Worm (Caenorhabditis elegans) whole organism, L3 larva: ENCODE data around the gene R05D8.9.

Source experiments
- R02D3.7 ChIP-seq: fragments of 150-350 bp; optimal IDR thresholded peaks from 2 replicates; lab custom pipeline; 2014; ENCODE audit warnings: missing biosample characterization, missing genetic modification characterization
- aly-2 ChIP-seq: fragments of 150-350 bp; optimal IDR thresholded peaks from 2 replicates; lab custom pipeline; 2014; ENCODE audit warnings: missing biosample characterization, missing genetic modification characterization
- ama-1 ChIP-seq: fragments of 150-350 bp; optimal IDR thresholded peaks from 2 replicates; lab custom pipeline; 2018
- ceh-16 ChIP-seq: sonication (generic microtip); optimal IDR thresholded peaks from 2 replicates; lab custom pipeline; 2017; ENCODE audit warnings: missing biosample characterization, missing genetic modification characterization
- ceh-28 ChIP-seq: fragments of 150-350 bp; optimal IDR thresholded peaks from 2 replicates; lab custom pipeline; 2014; ENCODE audit warnings: missing biosample characterization, missing genetic modification reagents, missing genetic modification characterization
- ceh-82 ChIP-seq: fragments of 150-350 bp; optimal IDR thresholded peaks from 2 replicates; lab custom pipeline; 2014; ENCODE audit warnings: missing biosample characterization, missing genetic modification characterization
- ceh-9 ChIP-seq: sonication (generic microtip); optimal IDR thresholded peaks from 2 replicates; lab custom pipeline; 2018; ENCODE audit warnings: missing biosample characterization, missing genetic modification characterization
- egl-27 ChIP-seq: sonication (generic microtip); optimal IDR thresholded peaks from 4 replicates; lab custom pipeline; 2017; ENCODE audit warnings: missing biosample characterization, missing genetic modification reagents, missing genetic modification characterization
- egl-5 ChIP-seq: fragments of 150-350 bp; optimal IDR thresholded peaks from 2 replicates; lab custom pipeline; 2017; ENCODE audit warnings: missing biosample characterization, missing genetic modification reagents, missing genetic modification characterization, inconsistent platforms
- elt-1 ChIP-seq: fragments of 150-350 bp; optimal IDR thresholded peaks from 2 replicates; lab custom pipeline; 2014; ENCODE audit warnings: missing biosample characterization, missing genetic modification characterization
- elt-2 ChIP-seq: sonication (generic microtip); optimal IDR thresholded peaks from 2 replicates; lab custom pipeline; 2016; ENCODE audit warnings: missing genetic modification reagents, mild to moderate bottlenecking, missing genetic modification characterization, missing compliant biosample characterization
- elt-3 ChIP-seq, 3 experiments: fragments of 150-350 bp in 1 of 3; sonication (generic microtip) in 2 of 3; optimal IDR thresholded peaks; 2 replicates in 2 of 3; 4 replicates in 1 of 3; lab custom pipeline; 2014 to 2017; ENCODE audit warnings: missing biosample characterization in 3 of 3, missing genetic modification characterization in 3 of 3
- fkh-10 ChIP-seq: sonication (generic microtip); optimal IDR thresholded peaks from 2 replicates; lab custom pipeline; 2017; ENCODE audit warnings: missing biosample characterization, missing genetic modification reagents, missing genetic modification characterization
- fos-1 ChIP-seq: fragments of 150-350 bp; optimal IDR thresholded peaks from 2 replicates; lab custom pipeline; 2014; ENCODE audit warnings: missing biosample characterization, missing genetic modification characterization
- jun-1 ChIP-seq: fragments of 150-350 bp; optimal IDR thresholded peaks from 2 replicates; lab custom pipeline; 2014; ENCODE audit warnings: missing biosample characterization, missing genetic modification reagents, missing genetic modification characterization
- lin-15B ChIP-seq: fragments of 150-350 bp; optimal IDR thresholded peaks from 2 replicates; lab custom pipeline; 2014; ENCODE audit warnings: missing biosample characterization, missing genetic modification characterization
- lin-39 ChIP-seq: fragments of 150-350 bp; optimal IDR thresholded peaks from 2 replicates; lab custom pipeline; 2018; ENCODE audit warnings: missing biosample characterization, missing genetic modification reagents, missing genetic modification characterization
- lsy-12 ChIP-seq: sonication (generic microtip); optimal IDR thresholded peaks from 2 replicates; lab custom pipeline; 2016; ENCODE audit warnings: mild to moderate bottlenecking, missing genetic modification characterization, missing compliant biosample characterization
- mdl-1 ChIP-seq: fragments of 150-350 bp; optimal IDR thresholded peaks from 2 replicates; lab custom pipeline; 2014; ENCODE audit warnings: missing biosample characterization, missing genetic modification characterization
- mml-1 ChIP-seq: fragments of 150-350 bp; sonication (generic microtip); optimal IDR thresholded peaks from 3 replicates; lab custom pipeline; 2014; ENCODE audit warnings: missing biosample characterization, missing genetic modification characterization
- nfya-1 ChIP-seq: sonication (generic microtip); optimal IDR thresholded peaks from 2 replicates; lab custom pipeline; 2017; ENCODE audit warnings: missing genetic modification characterization, mild to moderate bottlenecking, missing compliant biosample characterization, antibody characterized with exemption, moderate library complexity; ENCODE audit not compliant: insufficient read depth
- nhr-12 ChIP-seq: fragments of 150-350 bp; optimal IDR thresholded peaks from 2 replicates; lab custom pipeline; 2014; ENCODE audit warnings: missing biosample characterization, missing genetic modification characterization
- nhr-25 ChIP-seq: sonication (generic microtip); optimal IDR thresholded peaks from 2 replicates; lab custom pipeline; 2017; ENCODE audit warnings: missing biosample characterization, missing genetic modification characterization
- nhr-28 ChIP-seq: fragments of 150-350 bp; optimal IDR thresholded peaks from 2 replicates; lab custom pipeline; 2014; ENCODE audit warnings: missing biosample characterization, missing genetic modification characterization
- nhr-67 ChIP-seq: fragments of 150-350 bp; optimal IDR thresholded peaks from 2 replicates; lab custom pipeline; 2014; ENCODE audit warnings: missing biosample characterization, missing genetic modification characterization
- nhr-76 ChIP-seq: fragments of 150-350 bp; sonication (generic microtip); optimal IDR thresholded peaks from 5 replicates; lab custom pipeline; 2014; ENCODE audit warnings: missing biosample characterization, missing genetic modification characterization
- pha-4 ChIP-seq: fragments of 150-350 bp; optimal IDR thresholded peaks from 2 replicates; lab custom pipeline; 2014; ENCODE audit warnings: missing biosample characterization, missing genetic modification reagents, missing genetic modification characterization
- skn-1 ChIP-seq: fragments of 150-350 bp; optimal IDR thresholded peaks from 2 replicates; lab custom pipeline; 2014; ENCODE audit warnings: missing biosample characterization, missing genetic modification characterization
- snpc-4 ChIP-seq: fragments of 150-350 bp; optimal IDR thresholded peaks from 2 replicates; lab custom pipeline; 2014; ENCODE audit warnings: missing biosample characterization, missing genetic modification characterization
- tbx-2 ChIP-seq: sonication (generic microtip); optimal IDR thresholded peaks from 2 replicates; lab custom pipeline; 2016; ENCODE audit warnings: mild to moderate bottlenecking, missing genetic modification characterization, missing compliant biosample characterization
- ztf-11 ChIP-seq: fragments of 150-350 bp; optimal IDR thresholded peaks from 2 replicates; lab custom pipeline; 2014; ENCODE audit warnings: missing biosample characterization, missing genetic modification characterization
- ztf-4 ChIP-seq: fragments of 150-350 bp; optimal IDR thresholded peaks from 2 replicates; lab custom pipeline; 2014; ENCODE audit warnings: missing biosample characterization, missing genetic modification characterization

R05D8.9 gene

ce11 chrV:2761470-2761869, 5.9 kb downstream of the R05D8.9 start:
- TF ChIP-seq nhr-76 (tag; lab: Kevin White, UChicago), result no peak
- TF ChIP-seq ama-1 (lab: Kevin White, UChicago), result no peak
- no peak for TF ChIP-seq skn-1 (tag; lab: Kevin White, UChicago)
- no peak for TF ChIP-seq fkh-10 (GFP tag; lab: Kevin White, UChicago)
- no peak for TF ChIP-seq lsy-12 (tag; lab: Kevin White, UChicago)
- TF ChIP-seq nhr-28 (tag; lab: Kevin White, UChicago), result no peak
- TF ChIP-seq elt-3 (tag; optimal IDR thresholded peaks at IDR 0.05; lab: Kevin White, UChicago), result no peak
- no peak for TF ChIP-seq tbx-2
- no peak for TF ChIP-seq pha-4 (tag; lab: Kevin White, UChicago)
- no peak for TF ChIP-seq fos-1 (tag; lab: Kevin White, UChicago)

- TF ChIP-seq ztf-11 (tag; lab: Kevin White, UChicago) (no peak), mml-1 (tag; lab: Kevin White, UChicago) (no peak), R02D3.7 (tag; lab: Kevin White, UChicago) (no peak), nfya-1 (tag; lab: Kevin White, UChicago) (no peak), lin-15B (no peak), aly-2 (tag; lab: Kevin White, UChicago) (no peak), ceh-82 (tag; lab: Kevin White, UChicago) (no peak), lin-39 (tag; lab: Kevin White, UChicago) (no peak), nhr-67 (no peak), lsy-12 (tag; lab: Kevin White, UChicago) (no peak), nhr-12 (no peak), ama-1 (lab: Kevin White, UChicago) (no peak), nhr-76 (tag; lab: Kevin White, UChicago) (no peak), fkh-10 (GFP tag; lab: Kevin White, UChicago) (no peak), elt-1 (tag; lab: Kevin White, UChicago) (no peak), ztf-4 (tag; lab: Kevin White, UChicago) (no peak), jun-1 (tag; lab: Kevin White, UChicago) (no peak), pha-4 (tag; lab: Kevin White, UChicago) (no peak), nhr-25 (tag; lab: Kevin White, UChicago) (no peak), skn-1 (tag; lab: Kevin White, UChicago) (no peak)
These were observed 7.9 kb downstream of the R05D8.9 start, which contains the start of gene srg-58 for ce11 chrV:2759456-2759855. Gene srg-58 (minus strand): TSS chrV:2759556.

- no peak for TF ChIP-seq ama-1 (lab: Kevin White, UChicago)
- no peak for TF ChIP-seq mdl-1 (tag; lab: Kevin White, UChicago)
- TF ChIP-seq, all 47 proteins: peak for 0
These were observed 8.9 kb downstream of the R05D8.9 start for ce11 chrV:2758437-2758836.

- no peak for TF ChIP-seq lin-39 (tag; lab: Kevin White, UChicago)
- TF ChIP-seq, all 47 proteins: peak for 0
These were observed 10.0 kb downstream of the R05D8.9 start, which contains the start of gene srx-28 for ce11 chrV:2757226-2757893. Gene srx-28 (minus strand): TSS chrV:2757276.

- TF ChIP-seq snpc-4 (tag; lab: Kevin White, UChicago), result no peak
- no peak for TF ChIP-seq ceh-28
- no peak for TF ChIP-seq ceh-16 (tag; lab: Kevin White, UChicago)
- TF ChIP-seq ztf-11 (tag; lab: Kevin White, UChicago), result no peak
- TF ChIP-seq nhr-25 (tag; lab: Kevin White, UChicago), result no peak
- TF ChIP-seq fkh-10 (GFP tag; lab: Kevin White, UChicago), result no peak
- TF ChIP-seq mml-1 (tag; lab: Kevin White, UChicago), result no peak
- TF ChIP-seq lin-39 (tag; lab: Kevin White, UChicago), result no peak
- no peak for TF ChIP-seq egl-27 (tag; lab: Kevin White, UChicago)
- TF ChIP-seq ceh-9 (tag; lab: Kevin White, UChicago), result no peak
- TF ChIP-seq ceh-82 (tag; lab: Kevin White, UChicago), result no peak
- TF ChIP-seq elt-2 (tag; lab: Kevin White, UChicago), result no peak
- no peak for TF ChIP-seq ztf-4 (tag; lab: Kevin White, UChicago)
- no peak for TF ChIP-seq egl-5 (tag; lab: Kevin White, UChicago)
- TF ChIP-seq lsy-12 (tag; lab: Kevin White, UChicago), result no peak
- no peak for TF ChIP-seq elt-3 (tag; optimal IDR thresholded peaks at IDR 0.05; lab: Kevin White, UChicago)
These were observed 14.4 kb downstream of the R05D8.9 start, which contains the start of gene srx-26 for ce11 chrV:2753007-2753406. Gene srx-26 (minus strand): TSS chrV:2753107.
